Worm (Caenorhabditis elegans): ENCODE data around the gene C02F5.5.
A peak's percentile ranks its signal among the peaks of the same experiment; 100 is the strongest.

C02F5.5 gene

ce11 chrIII:8286003-8286402 lies 50.0 kb downstream of the C02F5.5 start:
- TF ChIP-seq lsy-2 (tag; optimal IDR thresholded peaks at IDR 0.05) (no peak), fkh-10 (GFP tag; optimal IDR thresholded peaks at IDR 0.05) (peak; percentile 62), aha-1 (tag; optimal IDR thresholded peaks at IDR 0.05) (no peak), pax-3 (tag; optimal IDR thresholded peaks at IDR 0.05) (no peak), lin-14 (GFP tag; optimal IDR thresholded peaks at IDR 0.05) (peak; percentile 19), nhr-19 (GFP tag; conservative IDR thresholded peaks at IDR 0.05) (no peak), nhr-11 (tag; optimal IDR thresholded peaks at IDR 0.05) (no peak), ceh-82 (tag; optimal IDR thresholded peaks at IDR 0.05) (no peak), ama-1 (optimal IDR thresholded peaks at IDR 0.05) (no peak), nhr-71 (tag; optimal IDR thresholded peaks at IDR 0.05) (no peak), swsn-7 (tag; optimal IDR thresholded peaks at IDR 0.05) (no peak), mab-9 (GFP tag; IDR thresholded peaks at IDR 0.05) (no peak), skn-1 (tag; optimal IDR thresholded peaks at IDR 0.05) (no peak)

Measured in whole organism, L1 larva.